Worm (Caenorhabditis elegans): ENCODE results near the gene M70.2.

Gene M70.2

ce11 chrIV:2253392-2254048 lies 10.7 kb downstream of the M70.2 start:
- TF ChIP-seq T22C8.4 (GFP tag; IDR thresholded peaks at IDR 0.05) (peak; percentile 46), ztf-23 (GFP tag; IDR thresholded peaks at IDR 0.05) (no peak)

ce11 chrIV:2263564-2263963 lies 20.7 kb downstream of the M70.2 start, which contains the start of gene famp-1:
Gene famp-1 (minus strand): TSS chrIV:2263664.
- no peak for TF ChIP-seq klf-2 (GFP tag; conservative IDR thresholded peaks at IDR 0.05)
- TF ChIP-seq ztf-29 (GFP tag; IDR thresholded peaks at IDR 0.05), result no peak

- 0 out of 2 replicates have a peak, but pooled peaks have one; percentile 45 for TF ChIP-seq flt-1 (GFP tag; IDR thresholded peaks at IDR 0.05)
- 0 out of 2 replicates have a peak, but pooled peaks have one; percentile 65 for TF ChIP-seq ztf-23 (GFP tag; IDR thresholded peaks at IDR 0.05)
These were observed 32.7 kb downstream of the M70.2 start, which contains the start of gene M70.5 for ce11 chrIV:2275545-2275944. Gene M70.5 (minus strand): TSS chrIV:2275622.

- TF ChIP-seq flt-1 (GFP tag; IDR thresholded peaks at IDR 0.05) (no peak), ztf-29 (GFP tag; IDR thresholded peaks at IDR 0.05) (no peak), ref-1 (GFP tag; conservative IDR thresholded peaks at IDR 0.05) (no peak), tab-1 (GFP tag; IDR thresholded peaks at IDR 0.05) (no peak), cog-1 (tag; optimal IDR thresholded peaks at IDR 0.05) (no peak), med-1 (GFP tag; optimal IDR thresholded peaks at IDR 0.05; ENCODE audit: insufficient read depth) (no peak), klf-2 (GFP tag; conservative IDR thresholded peaks at IDR 0.05) (no peak), T22C8.4 (GFP tag; IDR thresholded peaks at IDR 0.05) (no peak), ztf-23 (GFP tag; IDR thresholded peaks at IDR 0.05) (no peak)
These were observed 38.6 kb downstream of the M70.2 start for ce11 chrIV:2281353-2281976.

ce11 chrIV:2284462-2285047 lies 41.7 kb downstream of the M70.2 start:
- TF ChIP-seq ref-1 (GFP tag; conservative IDR thresholded peaks at IDR 0.05), result no peak
- no peak for TF ChIP-seq flt-1 (GFP tag; IDR thresholded peaks at IDR 0.05)
- TF ChIP-seq ztf-29 (GFP tag; IDR thresholded peaks at IDR 0.05), result no peak
- no peak for TF ChIP-seq cog-1 (tag; optimal IDR thresholded peaks at IDR 0.05)
- TF ChIP-seq tab-1 (GFP tag; IDR thresholded peaks at IDR 0.05), result no peak
- no peak for TF ChIP-seq T22C8.4 (GFP tag; IDR thresholded peaks at IDR 0.05)
- TF ChIP-seq ztf-23 (GFP tag; IDR thresholded peaks at IDR 0.05), result no peak
- TF ChIP-seq klf-2 (GFP tag; conservative IDR thresholded peaks at IDR 0.05), result no peak
- TF ChIP-seq med-1 (GFP tag; optimal IDR thresholded peaks at IDR 0.05; ENCODE audit: insufficient read depth), result no peak

ce11 chrIV:2292119-2292518 lies 49.3 kb downstream of the M70.2 start:
- no peak for TF ChIP-seq T22C8.4 (GFP tag; IDR thresholded peaks at IDR 0.05)
- TF ChIP-seq ztf-29 (GFP tag; IDR thresholded peaks at IDR 0.05), result no peak
- TF ChIP-seq flt-1 (GFP tag; IDR thresholded peaks at IDR 0.05), result no peak
- TF ChIP-seq ztf-23 (GFP tag; IDR thresholded peaks at IDR 0.05), result no peak
- no peak for TF ChIP-seq tab-1 (GFP tag; IDR thresholded peaks at IDR 0.05)
- TF ChIP-seq klf-2 (GFP tag; conservative IDR thresholded peaks at IDR 0.05), result no peak
- TF ChIP-seq ref-1 (GFP tag; conservative IDR thresholded peaks at IDR 0.05), result no peak
- TF ChIP-seq med-1 (GFP tag; optimal IDR thresholded peaks at IDR 0.05; ENCODE audit: insufficient read depth), result no peak
